Fruit fly (Drosophila melanogaster) Kc167 (cell line): Measurements from ENCODE around the gene zld.

Experiments
- Myc ChIP-seq: fragments of >200 bp; optimal IDR thresholded peaks from 2 replicates; lab custom pipeline; 2017; ENCODE audit warnings: missing external identifiers
- Sin3A ChIP-seq: fragments of >200 bp; optimal IDR thresholded peaks from 2 replicates; lab custom pipeline; 2018; ENCODE audit warnings: missing external identifiers
- h ChIP-seq: fragments of >200 bp; optimal IDR thresholded peaks from 3 replicates; lab custom pipeline; 2018; ENCODE audit warnings: missing external identifiers
- insv ChIP-seq: fragments of >200 bp; optimal IDR thresholded peaks from 3 replicates; lab custom pipeline; 2018; ENCODE audit warnings: missing external identifiers
- psq ChIP-seq: fragments of >200 bp; optimal IDR thresholded peaks from 2 replicates; lab custom pipeline; 2017; ENCODE audit warnings: missing external identifiers
- ttk ChIP-seq: sonication (Bioruptor generic); optimal IDR thresholded peaks from 2 replicates; lab custom pipeline; 2017; ENCODE audit warnings: missing external identifiers

Gene zld

dm6 chrX:19787921-19788620 is 4.7 kb upstream of the zld start:
- TF ChIP-seq psq (lab: Kevin White, UChicago) (no peak), h (lab: Kevin White, UChicago) (no peak), ttk (lab: Kevin White, UChicago) (no peak), Myc (lab: Kevin White, UChicago) (no peak), Sin3A (no peak), insv (lab: Kevin White, UChicago) (no peak)

DNA sequence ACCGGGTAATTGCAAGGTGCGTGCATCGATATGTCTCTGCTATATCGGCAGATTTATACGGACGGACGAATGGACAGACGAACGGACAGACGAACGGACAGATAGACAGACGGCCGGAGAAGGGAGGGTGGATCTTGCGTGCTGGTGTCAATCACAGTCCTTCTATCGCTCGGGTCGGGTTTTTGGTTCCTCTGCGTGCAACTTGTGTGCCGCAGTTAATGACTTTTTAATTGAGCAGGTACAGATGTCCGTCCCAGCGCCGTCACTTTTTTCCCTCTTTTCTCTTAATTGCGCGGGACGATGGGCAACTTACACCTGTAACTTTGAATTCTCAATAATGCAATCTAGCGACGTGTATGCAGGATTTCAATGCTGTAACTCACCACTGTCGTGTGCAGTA is 3.5 kb upstream of the zld start:
- TF ChIP-seq ttk (lab: Kevin White, UChicago) (no peak), insv (lab: Kevin White, UChicago) (no peak), Myc (lab: Kevin White, UChicago) (no peak), h (lab: Kevin White, UChicago) (no peak), psq (lab: Kevin White, UChicago) (no peak), Sin3A (no peak)

dm6 chrX:19785403-19785802 is 2.1 kb upstream of the zld start:
- no peak for TF ChIP-seq ttk (lab: Kevin White, UChicago)
- no peak for TF ChIP-seq Myc (lab: Kevin White, UChicago)
- no peak for TF ChIP-seq psq (lab: Kevin White, UChicago)
- no peak for TF ChIP-seq h (lab: Kevin White, UChicago)
- TF ChIP-seq Sin3A, result no peak

- TF ChIP-seq Sin3A (no peak), psq (lab: Kevin White, UChicago) (no peak), h (lab: Kevin White, UChicago) (no peak), Myc (lab: Kevin White, UChicago) (no peak), insv (lab: Kevin White, UChicago) (no peak), ttk (lab: Kevin White, UChicago) (no peak)
Observed at dm6 chrX:19784875-19785274, 1.5 kb upstream of the zld start.

DNA sequence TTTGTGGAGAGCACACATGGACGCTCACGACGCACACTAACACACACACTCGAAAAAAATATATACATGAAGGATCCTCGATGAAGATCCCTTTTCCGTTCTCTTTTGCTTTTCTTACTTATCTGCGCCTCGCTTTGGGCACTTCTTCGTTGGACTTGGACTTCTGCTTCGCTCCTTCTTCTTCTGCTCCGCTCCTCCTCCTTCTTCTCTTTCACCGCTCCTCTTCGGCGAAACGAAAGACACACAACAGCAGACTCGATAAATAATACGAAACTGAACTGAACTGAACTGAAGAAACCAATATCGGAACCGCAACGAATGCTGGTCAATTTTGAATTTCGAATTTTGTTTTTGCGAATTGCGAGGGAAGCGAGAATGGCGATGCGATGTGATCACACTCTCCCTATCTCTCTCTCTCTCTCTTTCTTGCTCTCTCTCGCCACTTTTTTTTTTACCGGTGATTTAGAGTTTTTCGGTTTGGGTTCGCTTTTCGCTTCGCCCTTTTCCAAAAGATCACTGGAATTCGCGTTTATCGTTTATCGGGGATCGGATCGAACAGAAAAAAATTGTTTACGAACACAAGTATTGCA is 517 bp downstream of the zld start:
- TF ChIP-seq Sin3A (no peak), insv (lab: Kevin White, UChicago) (no peak), h (lab: Kevin White, UChicago) (no peak), psq (lab: Kevin White, UChicago) (no peak), ttk (lab: Kevin White, UChicago) (no peak), Myc (lab: Kevin White, UChicago) (no peak)

dm6 chrX:19781861-19782260 is 1.5 kb downstream of the zld start:
- TF ChIP-seq insv (lab: Kevin White, UChicago) (no peak), psq (lab: Kevin White, UChicago) (no peak), ttk (lab: Kevin White, UChicago) (no peak), h (lab: Kevin White, UChicago) (no peak), Myc (lab: Kevin White, UChicago) (no peak), Sin3A (no peak)

- no peak for TF ChIP-seq psq (lab: Kevin White, UChicago)
- TF ChIP-seq ttk (lab: Kevin White, UChicago), result no peak
- TF ChIP-seq insv (lab: Kevin White, UChicago), result no peak
- TF ChIP-seq Myc (lab: Kevin White, UChicago), result no peak
- TF ChIP-seq Sin3A, result no peak
- TF ChIP-seq h (lab: Kevin White, UChicago), result no peak
Observed at dm6 chrX:19775055-19775645, 8.2 kb downstream of the zld start.

DNA sequence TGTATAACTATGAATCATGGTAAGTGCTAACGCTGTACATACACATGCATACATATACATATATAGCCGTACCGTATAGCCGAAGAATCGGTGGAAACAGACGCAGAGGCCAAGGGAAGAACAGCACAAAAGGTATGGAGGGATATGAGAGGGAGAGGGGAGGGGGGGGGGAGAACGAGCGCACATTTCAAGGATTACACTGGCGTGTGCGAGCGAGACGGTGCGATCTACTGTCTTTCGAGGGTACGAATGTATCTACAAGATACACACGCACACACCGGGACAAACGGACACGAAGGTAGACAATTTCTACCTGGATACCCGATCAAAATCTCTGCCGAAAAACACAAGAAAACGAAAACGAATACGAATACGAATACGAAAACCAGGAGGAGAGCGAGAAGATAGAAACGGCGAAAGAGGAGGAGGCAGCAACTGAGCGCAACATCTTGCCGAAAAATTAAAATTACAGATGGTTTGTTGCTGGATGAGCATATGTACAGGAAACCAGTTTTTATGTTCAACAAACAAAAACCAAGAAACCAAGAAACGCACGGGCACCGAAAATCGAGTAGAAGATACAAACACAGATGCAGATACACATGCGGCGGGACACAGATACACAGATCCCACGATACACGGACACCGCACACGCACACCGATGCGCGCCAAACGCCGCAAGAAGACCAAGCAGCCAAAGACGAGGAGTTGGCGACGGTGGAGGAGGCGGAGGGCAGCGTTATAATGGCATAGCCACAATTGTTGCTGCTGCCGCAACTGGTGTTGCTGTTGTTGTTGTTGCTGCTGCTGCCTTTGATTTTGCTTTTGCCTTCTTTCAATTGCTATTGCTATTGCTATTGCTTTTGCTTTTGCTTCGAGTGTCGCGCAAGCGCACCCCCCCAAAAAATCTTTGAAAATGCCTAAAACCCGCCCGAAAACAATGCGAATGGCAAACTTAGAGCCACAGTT is 9.3 kb downstream of the zld start:
- no peak for TF ChIP-seq h (lab: Kevin White, UChicago)
- no peak for TF ChIP-seq psq (lab: Kevin White, UChicago)
- TF ChIP-seq ttk (lab: Kevin White, UChicago), result no peak
- TF ChIP-seq Myc (lab: Kevin White, UChicago), result no peak
- TF ChIP-seq insv (lab: Kevin White, UChicago), result no peak
- TF ChIP-seq Sin3A, result no peak

DNA sequence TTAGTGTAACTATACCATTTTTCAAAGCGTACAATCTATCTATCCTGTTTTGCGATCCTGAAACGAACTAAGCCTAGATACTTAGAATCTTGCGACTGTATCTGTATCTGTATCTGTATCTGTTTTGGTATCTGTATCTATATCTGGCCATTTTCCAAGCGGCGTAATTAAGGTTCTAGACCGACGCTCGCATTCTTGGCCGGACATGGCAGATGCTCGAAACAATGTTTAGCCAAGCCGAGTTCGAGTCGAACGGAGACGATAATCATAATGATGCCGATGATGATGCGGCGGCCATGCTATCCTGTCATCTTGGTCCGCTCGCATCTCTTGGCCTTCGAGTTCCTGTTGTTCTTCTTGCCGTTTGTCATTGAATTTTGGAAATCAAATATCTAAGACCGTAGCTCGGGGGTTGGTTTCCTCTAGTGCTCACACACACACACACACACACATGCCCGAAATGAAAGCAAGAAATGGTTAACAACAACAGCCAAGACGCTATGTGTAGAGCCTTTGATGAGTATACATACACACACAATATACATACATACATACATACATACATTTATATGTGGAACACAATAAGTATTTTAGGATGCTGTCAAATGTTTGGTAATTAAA is 11.2 kb downstream of the zld start:
- TF ChIP-seq Sin3A, result no peak
- TF ChIP-seq ttk (lab: Kevin White, UChicago), result no peak
- no peak for TF ChIP-seq Myc (lab: Kevin White, UChicago)
- TF ChIP-seq insv (lab: Kevin White, UChicago), result no peak
- no peak for TF ChIP-seq h (lab: Kevin White, UChicago)
- no peak for TF ChIP-seq psq (lab: Kevin White, UChicago)

DNA sequence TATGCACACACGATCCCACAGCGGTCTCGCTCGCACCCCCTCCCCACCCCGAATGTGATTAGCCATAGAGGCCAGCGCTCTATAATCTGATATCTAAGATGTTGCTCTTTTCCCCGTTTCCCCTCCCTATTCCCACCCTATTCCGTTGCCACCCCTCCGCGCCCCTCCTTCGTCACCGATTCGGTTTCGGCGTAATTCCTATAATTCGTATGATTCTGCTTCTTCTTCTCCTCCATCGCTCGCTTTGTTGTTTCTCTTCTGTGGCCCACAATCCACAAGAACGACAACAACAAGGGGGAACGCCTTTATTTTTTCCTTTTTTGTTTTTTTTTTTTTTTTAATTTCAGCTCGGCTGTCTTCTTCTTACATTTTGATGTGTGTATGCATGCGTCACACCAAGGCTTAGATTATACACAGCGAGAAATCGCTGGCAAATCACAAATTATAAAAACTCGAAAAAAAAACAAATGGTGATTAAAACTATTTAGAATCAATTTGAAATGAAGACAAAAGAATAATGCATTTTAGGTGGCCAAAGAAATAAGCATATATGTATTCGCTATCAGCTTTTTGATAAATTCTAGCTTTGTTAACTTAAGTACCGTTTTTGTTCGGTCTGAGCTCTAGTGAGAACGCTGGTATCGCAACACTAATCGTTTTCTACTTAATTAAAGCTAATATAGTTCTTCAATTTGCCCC is 13.4 kb downstream of the zld start:
- no peak for TF ChIP-seq insv (lab: Kevin White, UChicago)
- TF ChIP-seq psq (lab: Kevin White, UChicago), result no peak
- TF ChIP-seq ttk (lab: Kevin White, UChicago), result no peak
- no peak for TF ChIP-seq Sin3A
- no peak for TF ChIP-seq Myc (lab: Kevin White, UChicago)
